Fruit fly (Drosophila melanogaster) whole organism, embryonic: Measurements from ENCODE around the gene CG10324.

Source experiments
- B-H1 ChIP-seq: fragments of 200-800 bp; sonication (Bioruptor generic); IDR thresholded peaks from 3 replicates; pipeline ENCODE4 v1.3.6; 2022; ENCODE audit warnings: missing biosample characterization, missing genetic modification characterization
- B-H2 ChIP-seq: fragments of 200-800 bp; sonication (Bioruptor generic); optimal IDR thresholded peaks from 2 replicates; lab custom pipeline; 2018; ENCODE audit warnings: missing biosample characterization, mild to moderate bottlenecking, missing genetic modification characterization
- BEAF-32 ChIP-seq: fragments of 200-800 bp; sonication (Bioruptor generic); optimal IDR thresholded peaks from 3 replicates; lab custom pipeline; 2017; ENCODE audit warnings: missing biosample characterization, missing genetic modification characterization, mild to moderate bottlenecking, moderate library complexity, missing genetic modification reagents
- C15 ChIP-seq: fragments of 200-800 bp; sonication (Bioruptor generic); IDR thresholded peaks from 3 replicates; pipeline ENCODE4 v1.3.6; 2022; ENCODE audit warnings: missing biosample characterization, missing genetic modification characterization
- CG10209 ChIP-seq: fragments of 200-800 bp; sonication (Bioruptor generic); optimal IDR thresholded peaks from 3 replicates; lab custom pipeline; 2017; ENCODE audit warnings: missing biosample characterization, mild to moderate bottlenecking, missing genetic modification characterization, missing genetic modification reagents
- CG10431 ChIP-seq: fragments of 200-800 bp; sonication (Bioruptor generic); optimal IDR thresholded peaks from 3 replicates; lab custom pipeline; 2018; ENCODE audit warnings: missing biosample characterization, mild to moderate bottlenecking, missing genetic modification characterization
- CG10462 ChIP-seq: fragments of 200-800 bp; sonication (Bioruptor generic); optimal IDR thresholded peaks from 2 replicates; lab custom pipeline; 2016; ENCODE audit warnings: missing biosample characterization, missing genetic modification characterization
- CG10654 ChIP-seq: fragments of 200-800 bp; sonication (Bioruptor generic); optimal IDR thresholded peaks from 2 replicates; lab custom pipeline; 2016; ENCODE audit warnings: missing biosample characterization, missing genetic modification characterization
- CG11085 ChIP-seq: fragments of 200-800 bp; sonication (Bioruptor generic); IDR thresholded peaks from 2 replicates; pipeline ENCODE4 v1.3.6; 2022; ENCODE audit warnings: missing biosample characterization, missing genetic modification characterization
- CG11093 ChIP-seq: fragments of 200-800 bp; sonication (Bioruptor generic); IDR thresholded peaks from 3 replicates; pipeline ENCODE4 v1.3.6; 2022; ENCODE audit warnings: missing biosample characterization, missing genetic modification characterization
- CG12219 ChIP-seq: fragments of 200-800 bp; sonication (Bioruptor generic); optimal IDR thresholded peaks from 3 replicates; lab custom pipeline; 2018; ENCODE audit warnings: missing biosample characterization, mild to moderate bottlenecking, missing genetic modification characterization
- CG12299 ChIP-seq: fragments of 200-800 bp; sonication (Bioruptor generic); optimal IDR thresholded peaks from 2 replicates; lab custom pipeline; 2018; ENCODE audit warnings: missing biosample characterization, mild to moderate bottlenecking, missing genetic modification characterization
- CG14014 ChIP-seq: fragments of 200-800 bp; sonication (Bioruptor generic); IDR thresholded peaks from 2 replicates; pipeline ENCODE4 v1.3.6; 2022; ENCODE audit warnings: missing biosample characterization, missing genetic modification characterization
- CG17385 ChIP-seq: fragments of 200-800 bp; sonication (Bioruptor generic); optimal IDR thresholded peaks from 3 replicates; lab custom pipeline; 2018; ENCODE audit warnings: missing biosample characterization, mild to moderate bottlenecking, missing genetic modification characterization
- CG18619 ChIP-seq: fragments of 200-800 bp; sonication (Bioruptor generic); optimal IDR thresholded peaks from 3 replicates; lab custom pipeline; 2017; ENCODE audit warnings: missing biosample characterization, mild to moderate bottlenecking, missing genetic modification characterization
- CG18764 ChIP-seq: fragments of 200-800 bp; sonication (Bioruptor generic); optimal IDR thresholded peaks from 3 replicates; lab custom pipeline; 2016; ENCODE audit warnings: missing biosample characterization, missing genetic modification characterization
- CG2678 ChIP-seq: fragments of 200-800 bp; sonication (Bioruptor generic); optimal IDR thresholded peaks from 3 replicates; lab custom pipeline; 2019; ENCODE audit warnings: missing biosample characterization, mild to moderate bottlenecking, missing genetic modification characterization, moderate library complexity
- CG31441 ChIP-seq: fragments of 200-800 bp; sonication (Bioruptor generic); IDR thresholded peaks from 2 replicates; pipeline ENCODE4 v1.3.6; 2022; ENCODE audit warnings: missing biosample characterization, missing genetic modification characterization
- CG3163 ChIP-seq: fragments of 200-800 bp; sonication (Bioruptor generic); optimal IDR thresholded peaks from 3 replicates; lab custom pipeline; 2016; ENCODE audit warnings: missing biosample characterization, missing genetic modification characterization
- CG7987 ChIP-seq: fragments of 200-800 bp; sonication (Bioruptor generic); optimal IDR thresholded peaks from 2 replicates; lab custom pipeline; 2018; ENCODE audit warnings: missing biosample characterization, mild to moderate bottlenecking, missing genetic modification characterization, moderate library complexity
- CG8765 ChIP-seq: fragments of 200-800 bp; sonication (Bioruptor generic); IDR thresholded peaks from 2 replicates; pipeline ENCODE4 v1.3.6; 2022; ENCODE audit warnings: missing biosample characterization, missing genetic modification characterization
- Doc2 ChIP-seq: fragments of 200-800 bp; sonication (Bioruptor generic); IDR thresholded peaks from 2 replicates; pipeline ENCODE4 v1.3.6; 2022; ENCODE audit warnings: missing biosample characterization, missing genetic modification characterization
- Dp ChIP-seq: fragments of 200-800 bp; sonication (Bioruptor generic); optimal IDR thresholded peaks from 2 replicates; lab custom pipeline; 2018; ENCODE audit warnings: missing biosample characterization, mild to moderate bottlenecking, missing genetic modification characterization, moderate library complexity
- Hsf ChIP-seq: fragments of 200-800 bp; sonication (Bioruptor generic); optimal IDR thresholded peaks from 3 replicates; lab custom pipeline; 2016; ENCODE audit warnings: missing biosample characterization, missing genetic modification characterization
- Kr ChIP-seq: fragments of 200-800 bp; sonication (Bioruptor generic); optimal IDR thresholded peaks from 2 replicates; lab custom pipeline; 2017; ENCODE audit warnings: missing biosample characterization, mild to moderate bottlenecking, missing genetic modification characterization
- NC2α ChIP-seq: fragments of 200-800 bp; sonication (Bioruptor generic); optimal IDR thresholded peaks from 2 replicates; lab custom pipeline; 2016; ENCODE audit warnings: missing biosample characterization, missing genetic modification characterization
- Optix ChIP-seq: fragments of 200-800 bp; sonication (Bioruptor generic); IDR thresholded peaks from 3 replicates; pipeline ENCODE4 v1.3.6; 2022; ENCODE audit warnings: missing biosample characterization, missing genetic modification characterization
- Rfx ChIP-seq: fragments of 200-800 bp; sonication (Bioruptor generic); IDR thresholded peaks from 2 replicates; pipeline ENCODE4 v1.3.6; 2022; ENCODE audit warnings: missing biosample characterization, missing genetic modification characterization
- Scr ChIP-seq: fragments of 200-800 bp; sonication (Bioruptor generic); IDR thresholded peaks from 2 replicates; pipeline ENCODE4 v1.3.6; 2022; ENCODE audit warnings: missing biosample characterization, missing genetic modification characterization; ENCODE audit not compliant: partially characterized antibody
- Tbp ChIP-seq: fragments of >200 bp; optimal IDR thresholded peaks from 2 replicates; lab custom pipeline; 2018; ENCODE audit warnings: missing biosample characterization, missing genetic modification characterization
- Xbp1 ChIP-seq: fragments of 200-800 bp; sonication (Bioruptor generic); optimal IDR thresholded peaks from 3 replicates; lab custom pipeline; 2016; ENCODE audit warnings: missing biosample characterization, mild to moderate bottlenecking, missing genetic modification characterization
- ap ChIP-seq: fragments of 200-800 bp; sonication (Bioruptor generic); IDR thresholded peaks from 2 replicates; pipeline ENCODE4 v1.3.6; 2022; ENCODE audit warnings: missing biosample characterization, missing genetic modification characterization
- ems ChIP-seq: fragments of 200-800 bp; sonication (Bioruptor generic); optimal IDR thresholded peaks from 3 replicates; lab custom pipeline; 2016; ENCODE audit warnings: missing biosample characterization, missing genetic modification characterization
- fd102C ChIP-seq: fragments of 200-800 bp; sonication (Bioruptor generic); optimal IDR thresholded peaks from 2 replicates; lab custom pipeline; 2018; ENCODE audit warnings: missing biosample characterization, mild to moderate bottlenecking, missing genetic modification characterization, moderate library complexity
- gsb ChIP-seq: fragments of 200-800 bp; sonication (Bioruptor generic); IDR thresholded peaks from 2 replicates; pipeline ENCODE4 v1.3.6; 2022; ENCODE audit warnings: missing biosample characterization, missing genetic modification characterization
- lov ChIP-seq, 2 experiments: fragments of 200-800 bp in 1 of 2; fragments of >200 bp in 1 of 2; sonication (Bioruptor generic) in 1 of 2; IDR thresholded peaks in 1 of 2; optimal IDR thresholded peaks in 1 of 2; 2 replicates in 1 of 2; 3 replicates in 1 of 2; pipeline versions ENCODE4 v1.3.6 to Lab custom; 2017 to 2022; ENCODE audit warnings: missing biosample characterization in 1 of 2, missing genetic modification characterization in 1 of 2
- mam ChIP-seq: fragments of 200-800 bp; sonication (Bioruptor generic); optimal IDR thresholded peaks from 3 replicates; lab custom pipeline; 2016; ENCODE audit warnings: missing biosample characterization, missing genetic modification characterization
- onecut ChIP-seq: fragments of 200-800 bp; sonication (Bioruptor generic); IDR thresholded peaks from 2 replicates; pipeline ENCODE4 v1.3.6; 2022; ENCODE audit warnings: missing biosample characterization, missing genetic modification characterization
- p53 ChIP-seq: fragments of 200-800 bp; sonication (Bioruptor generic); optimal IDR thresholded peaks from 2 replicates; lab custom pipeline; 2016; ENCODE audit warnings: missing biosample characterization, missing genetic modification characterization
- pita ChIP-seq: fragments of 200-800 bp; sonication (Bioruptor generic); optimal IDR thresholded peaks from 2 replicates; lab custom pipeline; 2017; ENCODE audit warnings: missing biosample characterization, mild to moderate bottlenecking, missing genetic modification characterization
- pzg ChIP-seq: fragments of 200-800 bp; sonication (Bioruptor generic); optimal IDR thresholded peaks from 3 replicates; lab custom pipeline; 2018; ENCODE audit warnings: missing biosample characterization, mild to moderate bottlenecking, missing genetic modification characterization, moderate library complexity
- rib ChIP-seq: fragments of 200-800 bp; sonication (Bioruptor generic); IDR thresholded peaks from 2 replicates; pipeline ENCODE4 v1.3.6; 2022; ENCODE audit warnings: missing biosample characterization, missing genetic modification characterization
- so ChIP-seq: fragments of 200-800 bp; sonication (Bioruptor generic); IDR thresholded peaks from 3 replicates; pipeline ENCODE4 v1.3.6; 2022; ENCODE audit warnings: missing biosample characterization, missing genetic modification characterization
- stwl ChIP-seq: fragments of 200-800 bp; sonication (Bioruptor generic); optimal IDR thresholded peaks from 3 replicates; lab custom pipeline; 2018; ENCODE audit warnings: missing biosample characterization, mild to moderate bottlenecking, missing genetic modification characterization, moderate library complexity
- vfl ChIP-seq: fragments of 200-800 bp; sonication (Bioruptor generic); optimal IDR thresholded peaks from 2 replicates; lab custom pipeline; 2016; ENCODE audit warnings: missing biosample characterization, missing genetic modification characterization
- vvl ChIP-seq: fragments of 200-800 bp; sonication (Bioruptor generic); IDR thresholded peaks from 2 replicates; pipeline ENCODE4 v1.3.6; 2022; ENCODE audit warnings: missing biosample characterization, missing genetic modification characterization
- wdn ChIP-seq: fragments of 200-800 bp; sonication (Bioruptor generic); IDR thresholded peaks from 2 replicates; pipeline ENCODE4 v1.3.6; 2022; ENCODE audit warnings: missing biosample characterization, missing genetic modification characterization
- wor ChIP-seq: fragments of 200-800 bp; sonication (Bioruptor generic); IDR thresholded peaks from 2 replicates; pipeline ENCODE4 v1.3.6; 2022; ENCODE audit warnings: missing biosample characterization, missing genetic modification characterization

Gene CG10324

dm6 chr3R:16655494-16656493 lies 9.0 kb upstream of the CG10324 start, which contains the start of gene modSP (continued):
- TF ChIP-seq ap (GFP tag; lab: Robert Waterston, UW), result no peak
- peak; percentile 21; the same call in 1 of the 3 replicates for TF ChIP-seq B-H1 (GFP tag; lab: Robert Waterston, UW)
- TF ChIP-seq CG8765 (GFP tag; lab: Robert Waterston, UW), result no peak
- TF ChIP-seq NC2α, result no peak
- TF ChIP-seq CG10209, result no peak
- TF ChIP-seq CG17385 (GFP tag; lab: Kevin White, UChicago), result no peak
- peak; percentile 23 for TF ChIP-seq pzg (GFP tag; lab: Kevin White, UChicago)
- no peak for TF ChIP-seq fd102C (GFP tag; lab: Kevin White, UChicago)
- 0 out of 2 replicates have a peak, but pooled peaks have one; percentile 15 for TF ChIP-seq CG11085
- peak; percentile 83 for TF ChIP-seq pita (GFP tag; lab: Kevin White, UChicago)
- TF ChIP-seq CG3163 (GFP tag; lab: Kevin White, UChicago), result peak; percentile 51
- no peak for TF ChIP-seq B-H2 (GFP tag; lab: Kevin White, UChicago)
- no peak for TF ChIP-seq gsb (GFP tag; lab: Robert Waterston, UW)
- no peak for TF ChIP-seq CG12219 (GFP tag; lab: Kevin White, UChicago)
- no peak for TF ChIP-seq CG10431 (GFP tag; lab: Kevin White, UChicago)
- TF ChIP-seq Doc2 (GFP tag; lab: Robert Waterston, UW), result no peak
- no peak for TF ChIP-seq CG7987 (GFP tag; lab: Kevin White, UChicago)
- peak; percentile 47 for TF ChIP-seq Xbp1 (GFP tag; lab: Kevin White, UChicago)
- peak; percentile 61 for TF ChIP-seq vvl
- no peak for TF ChIP-seq CG2678 (tag; lab: Kevin White, UChicago)
- TF ChIP-seq rib, result no peak
- TF ChIP-seq CG10462, result no peak
- no peak for TF ChIP-seq Tbp
- TF ChIP-seq CG18764 (GFP tag; lab: Kevin White, UChicago), result peak; percentile 94
- peak; percentile 57 for TF ChIP-seq BEAF-32 (GFP tag; lab: Kevin White, UChicago)
- no peak for TF ChIP-seq Kr (GFP tag; lab: Kevin White, UChicago)
- TF ChIP-seq CG18619 (GFP tag; lab: Kevin White, UChicago), result no peak
- TF ChIP-seq Hsf (GFP tag; lab: Kevin White, UChicago), result no peak
- peak; percentile 28; the same call in 1 of the 3 replicates for TF ChIP-seq Optix (GFP tag; lab: Robert Waterston, UW)
- 0 out of 3 replicates have a peak, but pooled peaks have one; percentile 7 for TF ChIP-seq so (GFP tag; lab: Robert Waterston, UW)
- TF ChIP-seq mam, result peak; percentile 66
- TF ChIP-seq stwl (tag; lab: Kevin White, UChicago), result peak; percentile 62
- no peak for TF ChIP-seq vfl (GFP tag; lab: Kevin White, UChicago)
- no peak for TF ChIP-seq CG10654
- TF ChIP-seq CG14014 (GFP tag; lab: Robert Waterston, UW), result no peak
- peak; percentile 74 for TF ChIP-seq Scr (GFP tag; lab: Robert Waterston, UW)
- 0 out of 2 replicates have a peak, but pooled peaks have one; percentile 52 for TF ChIP-seq CG31441
- no peak for TF ChIP-seq wor (GFP tag; lab: Robert Waterston, UW)
- TF ChIP-seq Dp, result peak; percentile 9
- TF ChIP-seq lov (optimal IDR thresholded peaks at IDR 0.05; lab: Kevin White, UChicago), result no peak
- TF ChIP-seq lov (GFP tag; IDR thresholded peaks at IDR 0.05; lab: Robert Waterston, UW), result no peak
- no peak for TF ChIP-seq wdn
- no peak for TF ChIP-seq CG11093 (GFP tag; lab: Robert Waterston, UW)
- TF ChIP-seq Rfx, result peak; percentile 56; the same call in 1 of the 2 replicates
- 0 out of 3 replicates have a peak, but pooled peaks have one; percentile 13 for TF ChIP-seq C15 (GFP tag; lab: Robert Waterston, UW)
- no peak for TF ChIP-seq p53 (GFP tag; lab: Kevin White, UChicago)
- peak; percentile 53 for TF ChIP-seq ems (GFP tag; lab: Kevin White, UChicago)
- peak; percentile 91 for TF ChIP-seq onecut (GFP tag; lab: Robert Waterston, UW)
- TF ChIP-seq CG12299, result peak; percentile 1
